Worm (Caenorhabditis elegans): ENCODE results near the gene lido-15.

lido-15 gene

ce11 chrII:3843305-3843704, 31.2 kb downstream of the lido-15 start, which contains the start of the genes C17A2.7 and C17A2.3:
Gene C17A2.7 (minus strand): TSS chrII:3843405.
Gene C17A2.3 (plus strand): TSS chrII:3843609.
- TF ChIP-seq elt-1 (tag; optimal IDR thresholded peaks at IDR 0.05; ENCODE audit: borderline replicate concordance, insufficient read depth): peak; percentile 36
- no peak for TF ChIP-seq hlh-1 (tag; optimal IDR thresholded peaks at IDR 0.05)
- TF ChIP-seq blmp-1 (tag; optimal IDR thresholded peaks at IDR 0.05): no peak
- TF ChIP-seq mep-1 (tag; optimal IDR thresholded peaks at IDR 0.05): no peak
- no peak for TF ChIP-seq nhr-12 (tag; optimal IDR thresholded peaks at IDR 0.05)
- TF ChIP-seq mls-2 (tag; optimal IDR thresholded peaks at IDR 0.05): no peak
- TF ChIP-seq unc-120 (tag; optimal IDR thresholded peaks at IDR 0.05; ENCODE audit: poor library complexity, severe bottlenecking): no peak
- no peak for TF ChIP-seq M03D4.4 (tag; optimal IDR thresholded peaks at IDR 0.05)

- no peak for TF ChIP-seq snpc-4 (tag; optimal IDR thresholded peaks at IDR 0.05)
- TF ChIP-seq unc-39 (tag; optimal IDR thresholded peaks at IDR 0.05): no peak
- TF ChIP-seq tbx-8 (GFP tag; optimal IDR thresholded peaks at IDR 0.05): no peak
- no peak for TF ChIP-seq zip-8 (tag; optimal IDR thresholded peaks at IDR 0.05)
- TF ChIP-seq mab-5 (tag; optimal IDR thresholded peaks at IDR 0.05): no peak
- TF ChIP-seq unc-120 (tag; optimal IDR thresholded peaks at IDR 0.05; ENCODE audit: poor library complexity, severe bottlenecking): no peak
- TF ChIP-seq sptf-1 (tag; optimal IDR thresholded peaks at IDR 0.05): no peak
- no peak for TF ChIP-seq nhr-28 (tag; optimal IDR thresholded peaks at IDR 0.05)
- no peak for TF ChIP-seq ces-1 (GFP tag; optimal IDR thresholded peaks at IDR 0.05)
- no peak for TF ChIP-seq lsy-2 (tag; optimal IDR thresholded peaks at IDR 0.05)
- no peak for TF ChIP-seq nhr-12 (tag; optimal IDR thresholded peaks at IDR 0.05)
Observed at ce11 chrII:3846028-3846427, 33.9 kb downstream of the lido-15 start, which contains the start of gene C17A2.2. Gene C17A2.2 (plus strand): TSS chrII:3846328.

- TF ChIP-seq unc-120 (tag; optimal IDR thresholded peaks at IDR 0.05; ENCODE audit: poor library complexity, severe bottlenecking) (no peak), tbx-8 (GFP tag; optimal IDR thresholded peaks at IDR 0.05) (no peak), pha-4 (tag; optimal IDR thresholded peaks at IDR 0.05) (no peak), drap-1 (GFP tag; optimal IDR thresholded peaks at IDR 0.05) (no peak), mls-2 (tag; optimal IDR thresholded peaks at IDR 0.05) (no peak), ceh-83 (GFP tag; optimal IDR thresholded peaks at IDR 0.05) (no peak), unc-39 (tag; optimal IDR thresholded peaks at IDR 0.05) (no peak), sem-2 (GFP tag; optimal IDR thresholded peaks at IDR 0.05) (no peak), ceh-39 (tag; optimal IDR thresholded peaks at IDR 0.05) (no peak), nhr-12 (tag; optimal IDR thresholded peaks at IDR 0.05) (no peak), mep-1 (tag; optimal IDR thresholded peaks at IDR 0.05) (no peak), elt-3 (tag; optimal IDR thresholded peaks at IDR 0.05) (no peak), cnd-1 (tag; optimal IDR thresholded peaks at IDR 0.05) (no peak), zip-8 (tag; optimal IDR thresholded peaks at IDR 0.05) (no peak), ztf-11 (tag; optimal IDR thresholded peaks at IDR 0.05) (no peak), mab-5 (tag; optimal IDR thresholded peaks at IDR 0.05) (no peak), ces-1 (GFP tag; optimal IDR thresholded peaks at IDR 0.05) (no peak)
Observed at ce11 chrII:3850655-3851054, 38.6 kb downstream of the lido-15 start, which contains the start of gene nhr-72. Gene nhr-72 (minus strand): TSS chrII:3850755.

- TF ChIP-seq zip-8 (tag; optimal IDR thresholded peaks at IDR 0.05) (no peak), nhr-237 (tag; optimal IDR thresholded peaks at IDR 0.05) (no peak)
Observed at ce11 chrII:3852654-3853053, 40.6 kb downstream of the lido-15 start, which contains the start of gene nhr-257. Gene nhr-257 (plus strand): TSS chrII:3852954.

- no peak for TF ChIP-seq M03D4.4 (tag; optimal IDR thresholded peaks at IDR 0.05)
- TF ChIP-seq ham-2 (GFP tag; optimal IDR thresholded peaks at IDR 0.05): no peak
- TF ChIP-seq mab-5 (tag; optimal IDR thresholded peaks at IDR 0.05): no peak
- TF ChIP-seq ceh-39 (tag; optimal IDR thresholded peaks at IDR 0.05): no peak
- TF ChIP-seq flh-1 (GFP tag; optimal IDR thresholded peaks at IDR 0.05): no peak
Observed at ce11 chrII:3860826-3861225, 48.7 kb downstream of the lido-15 start, which contains the start of gene oac-11. Gene oac-11 (minus strand): TSS chrII:3860926.

ce11 chrII:3862053-3862452, 50.0 kb downstream of the lido-15 start:
- TF ChIP-seq tbx-8 (GFP tag; optimal IDR thresholded peaks at IDR 0.05): no peak
- no peak for TF ChIP-seq nhr-12 (tag; optimal IDR thresholded peaks at IDR 0.05)
- TF ChIP-seq mls-2 (tag; optimal IDR thresholded peaks at IDR 0.05): no peak
- no peak for TF ChIP-seq hlh-1 (tag; optimal IDR thresholded peaks at IDR 0.05)
- no peak for TF ChIP-seq sptf-1 (tag; optimal IDR thresholded peaks at IDR 0.05)
- no peak for TF ChIP-seq unc-39 (tag; optimal IDR thresholded peaks at IDR 0.05)
- TF ChIP-seq ztf-11 (tag; optimal IDR thresholded peaks at IDR 0.05): no peak
